Fruit fly (Drosophila melanogaster) whole organism: ENCODE results near the gene CG13676.

Experiments
- CG8478 ChIP-seq: fragments of >200 bp; optimal IDR thresholded peaks from 2 replicates; lab custom pipeline; 2018; ENCODE audit warnings: inconsistent platforms
- Dll ChIP-seq: fragments of >200 bp; optimal IDR thresholded peaks from 2 replicates; lab custom pipeline; 2017
- EcR ChIP-seq, 2 experiments: fragments of >200 bp; optimal IDR thresholded peaks; 2 replicates each; lab custom pipeline; 2017; ENCODE audit warnings: missing biosample characterization in 2 of 2, missing genetic modification characterization in 2 of 2, missing genetic modification reagents in 2 of 2
- pan ChIP-seq: fragments of >200 bp; optimal IDR thresholded peaks from 2 replicates; lab custom pipeline; 2017
- psq ChIP-seq: fragments of >200 bp; optimal IDR thresholded peaks from 2 replicates; lab custom pipeline; 2017
- usp ChIP-seq: fragments of >200 bp; optimal IDR thresholded peaks from 2 replicates; lab custom pipeline; 2017; ENCODE audit warnings: missing biosample characterization, missing genetic modification characterization, mixed read lengths

The CG13676 gene

dm6 chr3L:8097101-8097500, 54.5 kb downstream of the CG13676 start:
- no peak for TF ChIP-seq psq (lab: Kevin White, UChicago)
- TF ChIP-seq CG8478: no peak
- TF ChIP-seq EcR (GFP tag; optimal IDR thresholded peaks at IDR 0.05; lab: Kevin White, UChicago): no peak
- TF ChIP-seq Dll (lab: Kevin White, UChicago): no peak
- TF ChIP-seq usp: no peak
- TF ChIP-seq pan (lab: Kevin White, UChicago): no peak

dm6 chr3L:8096106-8096558, 55.5 kb downstream of the CG13676 start:
- TF ChIP-seq usp: no peak
- TF ChIP-seq CG8478: no peak
- TF ChIP-seq EcR (GFP tag; optimal IDR thresholded peaks at IDR 0.05; lab: Kevin White, UChicago): no peak
- no peak for TF ChIP-seq Dll (lab: Kevin White, UChicago)
- no peak for TF ChIP-seq pan (lab: Kevin White, UChicago)
- TF ChIP-seq psq (lab: Kevin White, UChicago): no peak

DNA sequence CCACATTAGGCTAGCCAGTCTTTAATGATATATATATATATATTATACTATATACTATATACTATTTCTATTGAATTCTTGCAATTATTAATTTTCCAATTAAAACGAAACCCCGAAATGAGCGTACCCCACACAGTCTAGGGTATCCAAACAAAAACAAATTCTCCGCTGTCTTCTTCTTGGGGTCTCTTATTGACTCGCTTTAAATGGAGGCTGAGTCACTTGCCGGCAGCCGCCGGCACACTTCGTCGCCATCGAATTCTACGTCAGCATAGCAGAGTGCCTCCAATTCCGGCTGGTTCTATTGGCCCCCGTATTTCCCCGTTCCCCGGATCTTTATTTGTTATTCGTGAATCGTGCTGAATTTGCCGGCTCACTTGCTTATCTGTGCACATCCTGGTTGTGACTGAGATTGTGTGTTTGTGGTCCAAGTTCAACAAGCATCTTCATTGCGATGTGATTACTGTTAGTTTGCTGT, 56.9 kb downstream of the CG13676 start:
- TF ChIP-seq psq (lab: Kevin White, UChicago) (no peak), usp (no peak), Dll (lab: Kevin White, UChicago) (no peak), CG8478 (no peak), pan (lab: Kevin White, UChicago) (no peak), EcR (GFP tag; optimal IDR thresholded peaks at IDR 0.05; lab: Kevin White, UChicago) (no peak)

DNA sequence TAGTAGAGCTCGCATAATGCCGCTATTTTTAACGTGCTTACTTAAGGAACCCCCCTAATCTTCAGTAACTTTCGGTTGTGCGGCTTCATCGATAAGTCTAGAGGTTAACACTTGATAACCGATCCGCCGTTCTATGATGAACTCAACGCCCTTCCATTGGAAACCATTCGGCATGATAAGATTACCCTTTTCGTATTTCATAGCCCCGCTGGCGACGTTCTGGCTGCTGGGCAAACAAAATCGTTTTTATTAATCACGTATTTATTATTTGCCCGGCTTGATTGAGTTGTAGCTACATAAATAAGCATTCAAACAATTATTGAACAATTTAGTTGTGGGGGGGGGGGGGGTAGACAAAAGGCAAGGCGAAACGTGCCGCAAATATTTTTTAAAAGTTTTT, 58.1 kb downstream of the CG13676 start:
- TF ChIP-seq psq (lab: Kevin White, UChicago): no peak
- TF ChIP-seq EcR (GFP tag; optimal IDR thresholded peaks at IDR 0.05; lab: Kevin White, UChicago): no peak
- TF ChIP-seq CG8478: no peak
- no peak for TF ChIP-seq pan (lab: Kevin White, UChicago)
- TF ChIP-seq Dll (lab: Kevin White, UChicago): no peak
- TF ChIP-seq usp: no peak
